Worm (Caenorhabditis elegans) whole organism, L4 larva: ENCODE data around the gene C25A8.1.

Source experiments
- D1046.2 ChIP-seq: fragments of 200-800 bp; sonication (Bioruptor generic); IDR thresholded peaks from 2 replicates; pipeline ENCODE4 v1.3.6; 2022; ENCODE audit warnings: missing genetic modification characterization, missing compliant biosample characterization
- F10B5.3 ChIP-seq: sonication (generic microtip); optimal IDR thresholded peaks from 2 replicates; lab custom pipeline; 2016; ENCODE audit warnings: mild to moderate bottlenecking, missing genetic modification characterization, missing compliant biosample characterization
- F26F4.8 ChIP-seq: fragments of 200-800 bp; sonication (Bioruptor generic); conservative IDR thresholded peaks from 2 replicates; pipeline ENCODE4 v1.3.6; 2022; ENCODE audit warnings: missing genetic modification characterization, missing compliant biosample characterization
- F37D6.2 ChIP-seq: sonication (generic microtip); optimal IDR thresholded peaks from 2 replicates; lab custom pipeline; 2016; ENCODE audit warnings: mild to moderate bottlenecking, missing genetic modification characterization, missing compliant biosample characterization
- F49E8.2 ChIP-seq: sonication (generic microtip); optimal IDR thresholded peaks from 2 replicates; lab custom pipeline; 2016; ENCODE audit warnings: missing compliant biosample characterization, mild to moderate bottlenecking, missing genetic modification characterization, borderline replicate concordance
- R02D3.7 ChIP-seq: fragments of 150-350 bp; sonication (generic microtip); optimal IDR thresholded peaks from 3 replicates; lab custom pipeline; 2014; ENCODE audit warnings: missing biosample characterization, missing genetic modification characterization
- T20F7.1 ChIP-seq: fragments of 200-800 bp; sonication (Bioruptor generic); optimal IDR thresholded peaks from 2 replicates; lab custom pipeline; 2018; ENCODE audit warnings: mild to moderate bottlenecking, missing genetic modification characterization, missing compliant biosample characterization
- Y48G9A.11 ChIP-seq: fragments of 200-800 bp; sonication (Bioruptor generic); IDR thresholded peaks from 2 replicates; pipeline ENCODE4 v1.3.6; 2022; ENCODE audit warnings: missing genetic modification reagents, missing genetic modification characterization, missing compliant biosample characterization
- ZK337.2 ChIP-seq: fragments of 200-800 bp; sonication (Bioruptor generic); IDR thresholded peaks from 2 replicates; pipeline ENCODE4 v1.3.6; 2022; ENCODE audit warnings: missing genetic modification reagents, missing genetic modification characterization, missing compliant biosample characterization
- ZK546.5 ChIP-seq, 2 experiments: sonication (generic microtip); optimal IDR thresholded peaks; 2 replicates each; lab custom pipeline; 2017; ENCODE audit warnings: missing biosample characterization in 2 of 2, missing genetic modification characterization in 2 of 2
- arid-1 ChIP-seq: fragments of 200-800 bp; sonication (Bioruptor generic); conservative IDR thresholded peaks from 2 replicates; pipeline ENCODE4 v1.3.6; 2022; ENCODE audit warnings: missing genetic modification reagents, missing genetic modification characterization, missing compliant biosample characterization
- ces-1 ChIP-seq: fragments of 150-350 bp; sonication (generic microtip); optimal IDR thresholded peaks from 4 replicates; lab custom pipeline; 2014; ENCODE audit warnings: missing biosample characterization, missing genetic modification reagents, missing genetic modification characterization
- cey-2 ChIP-seq: sonication (generic microtip); optimal IDR thresholded peaks from 3 replicates; lab custom pipeline; 2017; ENCODE audit warnings: missing genetic modification characterization, mild to moderate bottlenecking, missing compliant biosample characterization, antibody characterized with exemption, borderline replicate concordance; ENCODE audit not compliant: insufficient read depth
- daf-8 ChIP-seq: fragments of 200-800 bp; sonication (Bioruptor generic); IDR thresholded peaks from 2 replicates; pipeline ENCODE4 v1.3.6; 2022; ENCODE audit warnings: missing genetic modification characterization, missing compliant biosample characterization
- dmd-8 ChIP-seq: fragments of 200-800 bp; sonication (Bioruptor generic); IDR thresholded peaks from 2 replicates; pipeline ENCODE4 v1.3.6; 2022; ENCODE audit warnings: missing genetic modification characterization, missing compliant biosample characterization
- dmd-9 ChIP-seq: fragments of 200-800 bp; sonication (Bioruptor generic); IDR thresholded peaks from 2 replicates; pipeline ENCODE4 v1.3.6; 2022; ENCODE audit warnings: missing genetic modification reagents, missing genetic modification characterization, missing compliant biosample characterization
- fos-1 ChIP-seq: fragments of 150-350 bp; optimal IDR thresholded peaks from 2 replicates; lab custom pipeline; 2014; ENCODE audit warnings: missing biosample characterization, missing genetic modification characterization
- jun-1 ChIP-seq: fragments of 150-350 bp; optimal IDR thresholded peaks from 2 replicates; lab custom pipeline; 2014; ENCODE audit warnings: missing biosample characterization, missing genetic modification reagents, missing genetic modification characterization
- lin-15B ChIP-seq: fragments of 150-350 bp; sonication (generic microtip); optimal IDR thresholded peaks from 3 replicates; lab custom pipeline; 2014; ENCODE audit warnings: missing biosample characterization, missing genetic modification characterization
- lin-29 ChIP-seq: fragments of 200-800 bp; sonication (Bioruptor generic); IDR thresholded peaks from 2 replicates; pipeline ENCODE4 v1.3.6; 2022; ENCODE audit warnings: missing genetic modification reagents, missing genetic modification characterization, missing compliant biosample characterization
- lin-39 ChIP-seq: fragments of 150-350 bp; optimal IDR thresholded peaks from 2 replicates; lab custom pipeline; 2014; ENCODE audit warnings: missing biosample characterization, missing genetic modification reagents, missing genetic modification characterization
- lir-3 ChIP-seq: sonication (generic microtip); optimal IDR thresholded peaks from 2 replicates; lab custom pipeline; 2016; ENCODE audit warnings: mild to moderate bottlenecking, missing genetic modification characterization, missing compliant biosample characterization
- madf-9 ChIP-seq: fragments of 200-800 bp; sonication (Bioruptor generic); conservative IDR thresholded peaks from 2 replicates; pipeline ENCODE4 v1.3.6; 2022; ENCODE audit warnings: missing genetic modification reagents, missing genetic modification characterization, missing compliant biosample characterization
- mdl-1 ChIP-seq, 2 experiments: fragments of 150-350 bp in 1 of 2; sonication (generic microtip) in 1 of 2; optimal IDR thresholded peaks; 2 replicates each; lab custom pipeline; 2014 to 2017; ENCODE audit warnings: missing biosample characterization in 2 of 2, missing genetic modification characterization in 2 of 2
- mdt-29 ChIP-seq: fragments of 200-800 bp; sonication (Bioruptor generic); IDR thresholded peaks from 2 replicates; pipeline ENCODE4 v1.3.6; 2022; ENCODE audit warnings: missing genetic modification reagents, missing genetic modification characterization, missing compliant biosample characterization
- mep-1 ChIP-seq: fragments of 150-350 bp; sonication (generic microtip); optimal IDR thresholded peaks from 3 replicates; lab custom pipeline; 2014; ENCODE audit warnings: missing biosample characterization, missing genetic modification characterization
- mes-2 ChIP-seq: sonication (generic microtip); optimal IDR thresholded peaks from 2 replicates; lab custom pipeline; 2016; ENCODE audit warnings: missing genotype, mild to moderate bottlenecking, missing genetic modification characterization, missing compliant biosample characterization; ENCODE audit not compliant: poor library complexity, severe bottlenecking
- nhr-10 ChIP-seq: fragments of 150-350 bp; optimal IDR thresholded peaks from 2 replicates; lab custom pipeline; 2014; ENCODE audit warnings: missing biosample characterization, missing genetic modification characterization
- nhr-111 ChIP-seq: fragments of 200-800 bp; sonication (Bioruptor generic); optimal IDR thresholded peaks from 2 replicates; lab custom pipeline; 2018; ENCODE audit warnings: mild to moderate bottlenecking, missing genetic modification characterization, missing compliant biosample characterization
- nhr-41 ChIP-seq: fragments of 200-800 bp; sonication (Bioruptor generic); IDR thresholded peaks from 2 replicates; pipeline ENCODE4 v1.3.6; 2022; ENCODE audit warnings: missing genetic modification reagents, missing genetic modification characterization, missing compliant biosample characterization
- nhr-42 ChIP-seq: fragments of 200-800 bp; sonication (Bioruptor generic); IDR thresholded peaks from 2 replicates; pipeline ENCODE4 v1.3.6; 2022; ENCODE audit warnings: missing genetic modification characterization, missing compliant biosample characterization
- nhr-76 ChIP-seq: fragments of 150-350 bp; optimal IDR thresholded peaks from 2 replicates; lab custom pipeline; 2014; ENCODE audit warnings: missing biosample characterization, missing genetic modification characterization
- pha-4 ChIP-seq, 2 experiments: fragments of 150-350 bp in 1 of 2; fragments of 200-800 bp in 1 of 2; sonication (Bioruptor generic) in 1 of 2; IDR thresholded peaks in 1 of 2; optimal IDR thresholded peaks in 1 of 2; 2 replicates each; pipeline versions ENCODE4 v1.3.6 to Lab custom; 2014 to 2022; ENCODE audit warnings: missing genetic modification characterization in 2 of 2, missing genetic modification reagents in 2 of 2, missing biosample characterization in 1 of 2, missing compliant biosample characterization in 1 of 2
- php-3 ChIP-seq: fragments of 200-800 bp; sonication (Bioruptor generic); IDR thresholded peaks from 2 replicates; pipeline ENCODE4 v1.3.6; 2022; ENCODE audit warnings: missing genetic modification reagents, missing genetic modification characterization, missing compliant biosample characterization
- saeg-2 ChIP-seq: fragments of 200-800 bp; sonication (Bioruptor generic); IDR thresholded peaks from 2 replicates; pipeline ENCODE4 v1.3.6; 2022; ENCODE audit warnings: missing genetic modification reagents, missing genetic modification characterization, missing compliant biosample characterization
- sdz-12 ChIP-seq: fragments of 200-800 bp; sonication (Bioruptor generic); optimal IDR thresholded peaks from 2 replicates; lab custom pipeline; 2018; ENCODE audit warnings: mild to moderate bottlenecking, missing genetic modification characterization, missing compliant biosample characterization
- set-16 ChIP-seq: fragments of 200-800 bp; sonication (Bioruptor generic); IDR thresholded peaks from 2 replicates; pipeline ENCODE4 v1.3.6; 2022; ENCODE audit warnings: missing genetic modification reagents, missing genetic modification characterization, missing compliant biosample characterization
- snpc-1.2 ChIP-seq: fragments of 200-800 bp; sonication (Bioruptor generic); IDR thresholded peaks from 2 replicates; pipeline ENCODE4 v1.3.6; 2022; ENCODE audit warnings: missing genetic modification reagents, missing genetic modification characterization, missing compliant biosample characterization
- snpc-4 ChIP-seq: fragments of 150-350 bp; optimal IDR thresholded peaks from 2 replicates; lab custom pipeline; 2014; ENCODE audit warnings: missing biosample characterization, missing genetic modification characterization
- spr-1 ChIP-seq: sonication (generic microtip); optimal IDR thresholded peaks from 2 replicates; lab custom pipeline; 2016; ENCODE audit warnings: mild to moderate bottlenecking, missing genetic modification characterization, missing compliant biosample characterization
- tag-97 ChIP-seq: fragments of 200-800 bp; sonication (Bioruptor generic); IDR thresholded peaks from 2 replicates; pipeline ENCODE4 v1.3.6; 2022; ENCODE audit warnings: missing genetic modification characterization, missing compliant biosample characterization
- unc-130 ChIP-seq: sonication (generic microtip); optimal IDR thresholded peaks from 2 replicates; lab custom pipeline; 2016; ENCODE audit warnings: missing genetic modification reagents, missing genetic modification characterization, missing compliant biosample characterization
- unc-39 ChIP-seq: sonication (generic microtip); optimal IDR thresholded peaks from 2 replicates; lab custom pipeline; 2017; ENCODE audit warnings: missing biosample characterization, missing genetic modification characterization
- unc-62 ChIP-seq, 3 experiments: fragments of 150-350 bp in 1 of 3; sonication (generic microtip); optimal IDR thresholded peaks in 2 of 3; peaks in 1 of 3; 1 replicate in 1 of 3; 2 replicates in 2 of 3; lab custom pipeline; 2014 to 2017; ENCODE audit warnings: missing biosample characterization in 3 of 3, missing genetic modification characterization in 3 of 3, missing genetic modification reagents in 3 of 3, missing genotype in 1 of 3
- vab-7 ChIP-seq: fragments of 200-800 bp; sonication (Bioruptor generic); IDR thresholded peaks from 2 replicates; pipeline ENCODE4 v1.3.6; 2022; ENCODE audit warnings: missing genetic modification reagents, missing genetic modification characterization, missing compliant biosample characterization
- zag-1 ChIP-seq: fragments of 150-350 bp; optimal IDR thresholded peaks from 2 replicates; lab custom pipeline; 2014; ENCODE audit warnings: missing biosample characterization, missing genetic modification characterization
- zip-11 ChIP-seq: fragments of 200-800 bp; sonication (Bioruptor generic); IDR thresholded peaks from 2 replicates; pipeline ENCODE4 v1.3.6; 2022; ENCODE audit warnings: missing genetic modification characterization, missing compliant biosample characterization
- ztf-7 ChIP-seq: fragments of 150-350 bp; optimal IDR thresholded peaks from 2 replicates; lab custom pipeline; 2014; ENCODE audit warnings: missing biosample characterization, missing genetic modification characterization

Gene C25A8.1

ce11 chrIV:6974162-6974938 lies 36.6 kb upstream of the C25A8.1 start:
- TF ChIP-seq F26F4.8 (GFP tag; lab: Robert Waterston, UW) (0 out of 2 replicates have a peak, but pooled peaks have one; percentile 16), daf-8 (GFP tag; lab: Robert Waterston, UW) (no peak), Y48G9A.11 (GFP tag; lab: Robert Waterston, UW) (peak; percentile 55; the same call in 1 of the 2 replicates), R02D3.7 (tag; lab: Kevin White, UChicago) (no peak), madf-9 (GFP tag; lab: Robert Waterston, UW) (no peak), set-16 (peak; percentile 91; the same call in 1 of the 2 replicates), mdl-1 (tag; optimal IDR thresholded peaks at IDR 0.05; lab: Kevin White, UChicago) (no peak), mep-1 (tag; lab: Kevin White, UChicago) (no peak), lin-29 (no peak), nhr-10 (no peak), nhr-42 (GFP tag; lab: Robert Waterston, UW) (no peak), nhr-41 (GFP tag; lab: Robert Waterston, UW) (no peak), dmd-8 (GFP tag; lab: Robert Waterston, UW) (no peak), spr-1 (no peak), lin-39 (tag; lab: Kevin White, UChicago) (no peak), mdt-29 (GFP tag; lab: Robert Waterston, UW) (no peak), zag-1 (tag; lab: Kevin White, UChicago) (no peak), unc-130 (GFP tag; lab: Kevin White, UChicago) (no peak), tag-97 (GFP tag; lab: Robert Waterston, UW) (no peak), F37D6.2 (tag; lab: Kevin White, UChicago) (no peak), ZK546.5 (tag; optimal IDR thresholded peaks at IDR 0.05; lab: Kevin White, UChicago) (no peak), php-3 (GFP tag; lab: Robert Waterston, UW) (no peak), vab-7 (no peak), snpc-4 (tag; lab: Kevin White, UChicago) (no peak), F49E8.2 (tag; lab: Kevin White, UChicago) (peak; percentile 50), unc-39 (tag; lab: Kevin White, UChicago) (no peak), saeg-2 (GFP tag; lab: Robert Waterston, UW) (no peak), ZK337.2 (no peak), ces-1 (no peak), nhr-111 (GFP tag; lab: Kevin White, UChicago) (no peak), D1046.2 (peak; percentile 38; the same call in 1 of the 2 replicates), fos-1 (no peak), mes-2 (tag; lab: Kevin White, UChicago) (no peak), sdz-12 (GFP tag; lab: Kevin White, UChicago) (no peak), T20F7.1 (GFP tag; lab: Kevin White, UChicago) (no peak), jun-1 (tag; lab: Kevin White, UChicago) (no peak), lin-15B (tag; lab: Kevin White, UChicago) (no peak), lir-3 (tag; lab: Kevin White, UChicago) (no peak), nhr-76 (tag; lab: Kevin White, UChicago) (no peak), zip-11 (GFP tag; lab: Robert Waterston, UW) (no peak), arid-1 (GFP tag; lab: Robert Waterston, UW) (peak; percentile 56; the same call in 1 of the 2 replicates), F10B5.3 (tag; lab: Kevin White, UChicago) (no peak), ztf-7 (tag; lab: Kevin White, UChicago) (no peak), dmd-9 (GFP tag; lab: Robert Waterston, UW) (no peak), unc-62 (GFP tag; optimal IDR thresholded peaks at IDR 0.05 in 1 of 2; lab: Kevin White, UChicago) (peak in 1 of 2 experiments; percentile 7), unc-62 (tag; optimal IDR thresholded peaks at IDR 0.05; lab: Kevin White, UChicago) (no peak), snpc-1.2 (peak; percentile 93), pha-4 (GFP tag; IDR thresholded peaks at IDR 0.05; lab: Robert Waterston, UW) (no peak; the same call in 1 of the 2 replicates), pha-4 (tag; optimal IDR thresholded peaks at IDR 0.05; lab: Kevin White, UChicago) (no peak), cey-2 (tag; lab: Kevin White, UChicago) (no peak)
